Worm (Caenorhabditis elegans): ENCODE data around the gene nlp-25.

The nlp-25 gene

DNA sequence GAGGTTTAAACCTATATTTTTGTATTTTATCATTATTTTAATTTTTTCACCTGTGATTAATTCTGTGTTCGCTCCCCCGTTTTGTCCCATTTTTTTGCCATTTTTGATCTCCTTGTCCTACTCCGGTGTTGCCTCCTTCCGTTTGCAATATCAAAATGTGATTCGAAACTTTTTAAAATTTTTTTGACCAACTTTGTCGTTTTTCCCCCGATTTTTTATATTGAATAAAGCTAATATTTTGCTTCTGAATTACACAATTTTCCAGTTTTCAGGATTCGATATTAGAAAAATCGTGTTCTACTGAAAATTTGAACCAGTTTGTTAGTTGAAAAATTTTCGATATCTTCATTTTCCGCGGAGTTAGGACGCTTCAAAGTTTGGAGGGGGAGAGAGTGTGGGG lies at the start of gene nlp-25:
nlp-25 (plus strand) TSS at position 301 of the 400 bp plus-strand sequence.
- TF ChIP-seq drap-1 (GFP tag; optimal IDR thresholded peaks at IDR 0.05) = no peak
- no peak for TF ChIP-seq ham-2 (GFP tag; optimal IDR thresholded peaks at IDR 0.05)
- TF ChIP-seq cnd-1 (tag; optimal IDR thresholded peaks at IDR 0.05) = no peak

- TF ChIP-seq elt-3 (tag; optimal IDR thresholded peaks at IDR 0.05) (no peak), lsy-2 (tag; optimal IDR thresholded peaks at IDR 0.05) (no peak)
These were observed 40.9 kb upstream of the nlp-25 start, which contains the start of gene kcnl-1 for ce11 chrV:19565082-19565481. Gene kcnl-1, plus strand, starts transcription at chrV:19565382.

ce11 chrV:19570102-19570501 lies 35.9 kb upstream of the nlp-25 start:
- TF ChIP-seq nhr-2 (tag; optimal IDR thresholded peaks at IDR 0.05) (no peak), unc-62 (GFP tag; optimal IDR thresholded peaks at IDR 0.05) (no peak), mep-1 (tag; optimal IDR thresholded peaks at IDR 0.05) (no peak), mls-2 (tag; optimal IDR thresholded peaks at IDR 0.05) (no peak), flh-1 (GFP tag; optimal IDR thresholded peaks at IDR 0.05) (no peak), unc-39 (tag; optimal IDR thresholded peaks at IDR 0.05) (no peak), hlh-1 (tag; optimal IDR thresholded peaks at IDR 0.05) (no peak), ces-1 (GFP tag; optimal IDR thresholded peaks at IDR 0.05) (no peak), drap-1 (GFP tag; optimal IDR thresholded peaks at IDR 0.05) (no peak), mab-5 (tag; optimal IDR thresholded peaks at IDR 0.05) (no peak), blmp-1 (tag; optimal IDR thresholded peaks at IDR 0.05) (no peak), bed-3 (GFP tag; optimal IDR thresholded peaks at IDR 0.05) (no peak), lin-13 (tag; optimal IDR thresholded peaks at IDR 0.05) (no peak), elt-1 (tag; optimal IDR thresholded peaks at IDR 0.05; ENCODE audit: borderline replicate concordance, insufficient read depth) (no peak), nhr-12 (tag; optimal IDR thresholded peaks at IDR 0.05) (no peak), pha-4 (tag; optimal IDR thresholded peaks at IDR 0.05) (no peak), snpc-4 (tag; optimal IDR thresholded peaks at IDR 0.05) (no peak), zip-8 (tag; optimal IDR thresholded peaks at IDR 0.05) (no peak), sptf-1 (tag; optimal IDR thresholded peaks at IDR 0.05) (no peak), nhr-76 (tag; optimal IDR thresholded peaks at IDR 0.05) (no peak)

ce11 chrV:19579509-19579908 lies 26.5 kb upstream of the nlp-25 start:
- no peak for TF ChIP-seq drap-1 (GFP tag; optimal IDR thresholded peaks at IDR 0.05)
- TF ChIP-seq mab-5 (tag; optimal IDR thresholded peaks at IDR 0.05) = no peak
- no peak for TF ChIP-seq M03D4.4 (tag; optimal IDR thresholded peaks at IDR 0.05)
- TF ChIP-seq nhr-76 (tag; optimal IDR thresholded peaks at IDR 0.05) = no peak
- no peak for TF ChIP-seq ceh-83 (GFP tag; optimal IDR thresholded peaks at IDR 0.05)
- TF ChIP-seq elt-1 (tag; optimal IDR thresholded peaks at IDR 0.05; ENCODE audit: borderline replicate concordance, insufficient read depth) = no peak
- TF ChIP-seq ztf-11 (tag; optimal IDR thresholded peaks at IDR 0.05) = no peak
- TF ChIP-seq zip-8 (tag; optimal IDR thresholded peaks at IDR 0.05) = no peak
- TF ChIP-seq ceh-39 (tag; optimal IDR thresholded peaks at IDR 0.05) = no peak
- no peak for TF ChIP-seq mls-2 (tag; optimal IDR thresholded peaks at IDR 0.05)
- TF ChIP-seq lin-32 (GFP tag; optimal IDR thresholded peaks at IDR 0.05) = no peak
- no peak for TF ChIP-seq flh-1 (GFP tag; optimal IDR thresholded peaks at IDR 0.05)
- no peak for TF ChIP-seq nhr-237 (tag; optimal IDR thresholded peaks at IDR 0.05)

ce11 chrV:19582256-19582655 lies 23.7 kb upstream of the nlp-25 start:
- TF ChIP-seq elt-1 (tag; optimal IDR thresholded peaks at IDR 0.05; ENCODE audit: borderline replicate concordance, insufficient read depth) = no peak

ce11 chrV:19590826-19591225 lies 15.2 kb upstream of the nlp-25 start:
- TF ChIP-seq M03D4.4 (tag; optimal IDR thresholded peaks at IDR 0.05) (no peak), mep-1 (tag; optimal IDR thresholded peaks at IDR 0.05) (no peak), nhr-28 (tag; optimal IDR thresholded peaks at IDR 0.05) (no peak), flh-1 (GFP tag; optimal IDR thresholded peaks at IDR 0.05) (no peak), lsy-2 (tag; optimal IDR thresholded peaks at IDR 0.05) (no peak)

All from whole organism, mixed stage, embryonic.